Fruit fly (Drosophila melanogaster) whole organism, embryonic: ENCODE measurements around the gene Eig71Ea.
A peak's percentile ranks its signal among the peaks of the same experiment; 100 is the strongest.

Experiments used
- Adf1 ChIP-seq: fragments of 200-800 bp; sonication (Bioruptor generic); IDR thresholded peaks from 2 replicates; pipeline ENCODE4 v1.3.6; 2022; ENCODE audit warnings: missing biosample characterization, missing genetic modification characterization
- CG10267 ChIP-seq: fragments of 200-800 bp; sonication (Bioruptor generic); optimal IDR thresholded peaks from 2 replicates; lab custom pipeline; 2018; ENCODE audit warnings: missing biosample characterization, mild to moderate bottlenecking, missing genetic modification characterization, moderate library complexity
- CG11093 ChIP-seq: fragments of 200-800 bp; sonication (Bioruptor generic); IDR thresholded peaks from 3 replicates; pipeline ENCODE4 v1.3.6; 2022; ENCODE audit warnings: missing biosample characterization, missing genetic modification characterization
- CG11398 ChIP-seq: fragments of 200-800 bp; sonication (Bioruptor generic); optimal IDR thresholded peaks from 2 replicates; lab custom pipeline; 2016; ENCODE audit warnings: missing biosample characterization, missing genetic modification characterization
- CG11504 ChIP-seq: fragments of 200-800 bp; sonication (Bioruptor generic); optimal IDR thresholded peaks from 3 replicates; lab custom pipeline; 2019; ENCODE audit warnings: missing biosample characterization, mild to moderate bottlenecking, missing genetic modification characterization, moderate library complexity
- CG13424 ChIP-seq: fragments of 200-800 bp; sonication (Bioruptor generic); optimal IDR thresholded peaks from 2 replicates; lab custom pipeline; 2019; ENCODE audit warnings: missing biosample characterization, mild to moderate bottlenecking, missing genetic modification characterization, moderate library complexity
- CG13894 ChIP-seq: fragments of 200-800 bp; sonication (Bioruptor generic); optimal IDR thresholded peaks from 3 replicates; lab custom pipeline; 2018; ENCODE audit warnings: missing biosample characterization, mild to moderate bottlenecking, missing genetic modification characterization, moderate library complexity
- CG15269 ChIP-seq: fragments of 200-800 bp; sonication (Bioruptor generic); optimal IDR thresholded peaks from 2 replicates; lab custom pipeline; 2018; ENCODE audit warnings: missing biosample characterization, mild to moderate bottlenecking, missing genetic modification characterization, moderate library complexity
- CG17361 ChIP-seq: fragments of 200-800 bp; sonication (Bioruptor generic); IDR thresholded peaks from 3 replicates; pipeline ENCODE4 v1.3.6; 2022; ENCODE audit warnings: missing biosample characterization, missing genetic modification characterization
- CG17612 ChIP-seq: fragments of 200-800 bp; sonication (Bioruptor generic); IDR thresholded peaks from 2 replicates; pipeline ENCODE4 v1.3.6; 2022; ENCODE audit warnings: missing biosample characterization, missing genetic modification characterization
- CG18599 ChIP-seq: fragments of 200-800 bp; sonication (Bioruptor generic); optimal IDR thresholded peaks from 3 replicates; lab custom pipeline; 2017; ENCODE audit warnings: missing biosample characterization, missing genetic modification characterization, mild to moderate bottlenecking, moderate library complexity, missing genetic modification reagents
- CG2678 ChIP-seq: fragments of 200-800 bp; sonication (Bioruptor generic); optimal IDR thresholded peaks from 3 replicates; lab custom pipeline; 2019; ENCODE audit warnings: missing biosample characterization, mild to moderate bottlenecking, missing genetic modification characterization, moderate library complexity
- CG2875 ChIP-seq: fragments of 200-800 bp; sonication (Bioruptor generic); optimal IDR thresholded peaks from 2 replicates; lab custom pipeline; 2017; ENCODE audit warnings: missing biosample characterization, mild to moderate bottlenecking, missing genetic modification characterization, missing genetic modification reagents
- CG32532 ChIP-seq: fragments of 200-800 bp; sonication (Bioruptor generic); IDR thresholded peaks from 2 replicates; pipeline ENCODE4 v1.3.6; 2022; ENCODE audit warnings: missing biosample characterization, missing genetic modification characterization
- CG34376 ChIP-seq: fragments of 200-800 bp; sonication (Bioruptor generic); optimal IDR thresholded peaks from 2 replicates; lab custom pipeline; 2018; ENCODE audit warnings: missing biosample characterization, mild to moderate bottlenecking, missing genetic modification characterization
- CG7556 ChIP-seq: fragments of 200-800 bp; sonication (Bioruptor generic); optimal IDR thresholded peaks from 2 replicates; lab custom pipeline; 2017; ENCODE audit warnings: missing biosample characterization, mild to moderate bottlenecking, missing genetic modification characterization
- CG7839 ChIP-seq: fragments of 200-800 bp; sonication (Bioruptor generic); optimal IDR thresholded peaks from 3 replicates; lab custom pipeline; 2018; ENCODE audit warnings: missing biosample characterization, mild to moderate bottlenecking, missing genetic modification characterization, moderate library complexity
- CG8281 ChIP-seq: fragments of 200-800 bp; sonication (Bioruptor generic); optimal IDR thresholded peaks from 2 replicates; lab custom pipeline; 2018; ENCODE audit warnings: missing biosample characterization, mild to moderate bottlenecking, missing genetic modification characterization, moderate library complexity
- CG8388 ChIP-seq: fragments of 200-800 bp; sonication (Bioruptor generic); optimal IDR thresholded peaks from 2 replicates; lab custom pipeline; 2019; ENCODE audit warnings: missing biosample characterization, mild to moderate bottlenecking, missing genetic modification characterization, moderate library complexity
- CG8924 ChIP-seq: fragments of 200-800 bp; optimal IDR thresholded peaks from 3 replicates; lab custom pipeline; 2019; ENCODE audit warnings: missing biosample characterization, mild to moderate bottlenecking, missing genetic modification characterization, moderate library complexity
- CoRest ChIP-seq: fragments of 200-800 bp; sonication (Bioruptor generic); optimal IDR thresholded peaks from 3 replicates; lab custom pipeline; 2018; ENCODE audit warnings: missing biosample characterization, mild to moderate bottlenecking, missing genetic modification characterization, moderate library complexity
- HLHmδ ChIP-seq: fragments of 200-800 bp; sonication (Bioruptor generic); optimal IDR thresholded peaks from 2 replicates; lab custom pipeline; 2018; ENCODE audit warnings: missing biosample characterization, mild to moderate bottlenecking, missing genetic modification characterization, moderate library complexity
- Hr51 ChIP-seq, 2 experiments: fragments of 200-800 bp; sonication (Bioruptor generic); optimal IDR thresholded peaks; 2 replicates in 1 of 2; 3 replicates in 1 of 2; lab custom pipeline; 2016 to 2018; ENCODE audit warnings: missing biosample characterization in 2 of 2, missing genetic modification characterization in 2 of 2, mild to moderate bottlenecking in 1 of 2, moderate library complexity in 1 of 2
- Med ChIP-seq: fragments of 200-800 bp; sonication (Bioruptor generic); peaks from one replicate; lab custom pipeline; 2016; ENCODE audit warnings: missing biosample characterization, missing genetic modification characterization, mild to moderate bottlenecking, inconsistent platforms, moderate library complexity
- Nf-YC ChIP-seq: fragments of 200-800 bp; optimal IDR thresholded peaks from 3 replicates; lab custom pipeline; 2019; ENCODE audit warnings: missing biosample characterization, mild to moderate bottlenecking, missing genetic modification characterization, moderate library complexity
- Sox102F ChIP-seq: fragments of 200-800 bp; sonication (Bioruptor generic); optimal IDR thresholded peaks from 2 replicates; lab custom pipeline; 2018; ENCODE audit warnings: missing biosample characterization, mild to moderate bottlenecking, missing genetic modification characterization, moderate library complexity
- chinmo ChIP-seq: fragments of 200-800 bp; sonication (Bioruptor generic); IDR thresholded peaks from 4 replicates; pipeline ENCODE4 v1.3.6; 2022; ENCODE audit warnings: missing biosample characterization, missing genetic modification characterization; ENCODE audit not compliant: partially characterized antibody
- corto ChIP-seq: fragments of 200-800 bp; sonication (Bioruptor generic); optimal IDR thresholded peaks from 2 replicates; lab custom pipeline; 2016; ENCODE audit warnings: missing biosample characterization, mild to moderate bottlenecking, missing genetic modification characterization, moderate library complexity
- cwo ChIP-seq: fragments of 200-800 bp; sonication (Bioruptor generic); optimal IDR thresholded peaks from 3 replicates; lab custom pipeline; 2017; ENCODE audit warnings: missing biosample characterization, missing genetic modification characterization, mild to moderate bottlenecking, moderate library complexity, missing genetic modification reagents
- dm ChIP-seq: fragments of 200-800 bp; sonication (Bioruptor generic); optimal IDR thresholded peaks from 3 replicates; lab custom pipeline; 2016; ENCODE audit warnings: missing biosample characterization, missing genetic modification characterization
- gem ChIP-seq: fragments of 200-800 bp; sonication (Bioruptor generic); optimal IDR thresholded peaks from 2 replicates; lab custom pipeline; 2019; ENCODE audit warnings: missing biosample characterization, mild to moderate bottlenecking, missing genetic modification characterization, moderate library complexity
- grau ChIP-seq: fragments of 200-800 bp; optimal IDR thresholded peaks from 3 replicates; lab custom pipeline; 2019; ENCODE audit warnings: missing biosample characterization, mild to moderate bottlenecking, missing genetic modification characterization, moderate library complexity
- oc ChIP-seq: fragments of 200-800 bp; sonication (Bioruptor generic); optimal IDR thresholded peaks from 2 replicates; lab custom pipeline; 2018; ENCODE audit warnings: missing biosample characterization, mild to moderate bottlenecking, missing genetic modification characterization, moderate library complexity
- sens-2 ChIP-seq: fragments of 200-800 bp; sonication (Bioruptor generic); IDR thresholded peaks from 2 replicates; pipeline ENCODE4 v1.3.6; 2022; ENCODE audit warnings: missing biosample characterization, missing genetic modification characterization
- sug ChIP-seq: fragments of 200-800 bp; optimal IDR thresholded peaks from 2 replicates; lab custom pipeline; 2019; ENCODE audit warnings: missing biosample characterization, mild to moderate bottlenecking, missing genetic modification characterization, moderate library complexity
- tin ChIP-seq: fragments of 200-800 bp; sonication (Bioruptor generic); optimal IDR thresholded peaks from 3 replicates; lab custom pipeline; 2016; ENCODE audit warnings: missing biosample characterization, missing genetic modification characterization
- trem ChIP-seq: fragments of 200-800 bp; optimal IDR thresholded peaks from 3 replicates; lab custom pipeline; 2019; ENCODE audit warnings: missing biosample characterization, mild to moderate bottlenecking, missing genetic modification characterization, moderate library complexity
- tup ChIP-seq: fragments of 200-800 bp; sonication (Bioruptor generic); optimal IDR thresholded peaks from 2 replicates; lab custom pipeline; 2016; ENCODE audit warnings: missing biosample characterization, mild to moderate bottlenecking, missing genetic modification characterization, moderate library complexity
- vvl ChIP-seq: fragments of 200-800 bp; sonication (Bioruptor generic); IDR thresholded peaks from 2 replicates; pipeline ENCODE4 v1.3.6; 2022; ENCODE audit warnings: missing biosample characterization, missing genetic modification characterization
- zen2 ChIP-seq: fragments of 200-800 bp; sonication (Bioruptor generic); IDR thresholded peaks from 3 replicates; pipeline ENCODE4 v1.3.6; 2022; ENCODE audit warnings: missing biosample characterization, missing genetic modification characterization; ENCODE audit not compliant: partially characterized antibody

Eig71Ea gene

DNA sequence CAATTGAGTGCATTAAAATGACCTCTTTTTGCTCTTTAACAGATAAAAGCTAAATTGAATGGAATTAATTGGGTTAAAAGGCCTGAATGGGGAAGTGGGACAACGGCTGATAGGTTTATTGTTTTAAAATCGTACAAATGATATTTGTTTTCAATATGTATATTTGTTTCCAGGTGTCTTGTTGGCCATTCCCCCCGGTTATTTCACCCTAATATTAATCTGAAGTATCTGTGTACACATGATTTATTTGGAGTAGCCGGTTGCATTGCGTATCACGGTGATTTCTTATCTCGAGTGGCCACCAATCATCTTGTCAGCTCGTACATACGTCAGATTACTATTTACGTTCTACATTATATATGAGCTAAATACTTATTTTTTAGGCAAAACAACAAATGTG, 13.1 kb downstream of the Eig71Ea start (continued):
- TF ChIP-seq CG2678 (tag; lab: Kevin White, UChicago) (peak; percentile 5), corto (no peak)

DNA sequence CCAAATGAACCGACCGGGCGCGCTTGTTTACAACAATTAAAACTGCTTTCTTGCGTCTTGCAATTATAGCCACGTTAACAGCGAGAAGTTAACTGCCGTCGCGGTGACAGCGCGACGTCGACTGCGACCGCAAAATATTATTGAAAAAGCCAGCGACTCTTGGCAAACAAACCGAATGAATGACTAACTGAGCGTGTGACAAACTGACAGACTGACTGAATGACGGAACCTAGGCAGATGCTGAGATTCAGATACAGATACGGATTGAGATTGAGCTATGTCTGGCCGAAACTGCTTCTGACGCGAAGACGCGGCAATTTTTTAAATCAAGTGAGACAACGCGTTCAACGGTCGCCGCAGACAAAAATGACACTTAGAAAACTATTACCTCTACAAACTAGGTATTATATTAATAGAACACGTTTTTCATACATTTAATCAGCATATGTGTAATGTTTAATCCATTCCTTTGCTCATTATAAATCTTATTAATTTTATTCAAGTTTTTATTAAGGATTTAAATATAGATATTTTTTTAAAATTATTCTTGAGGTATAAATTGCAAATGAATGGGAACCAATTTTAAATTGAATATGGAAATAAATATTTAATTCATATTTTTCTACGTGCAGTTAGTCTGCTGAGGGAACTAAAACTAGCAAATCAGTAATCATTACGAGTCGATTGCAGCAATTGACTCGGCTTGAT, 14.9 kb downstream of the Eig71Ea start:
- TF ChIP-seq CG2678 (tag; lab: Kevin White, UChicago) (peak; percentile 57), CG7556 (peak; percentile 21), zen2 (GFP tag; lab: Robert Waterston, UW) (no peak), CG34376 (GFP tag; lab: Kevin White, UChicago) (peak; percentile 31), Nf-YC (tag; lab: Kevin White, UChicago) (peak; percentile 17), CG11093 (GFP tag; lab: Robert Waterston, UW) (no peak), CoRest (tag; lab: Kevin White, UChicago) (peak; percentile 2), tin (no peak), CG17361 (GFP tag; lab: Robert Waterston, UW) (0 out of 3 replicates have a peak, but pooled peaks have one; percentile 40), Sox102F (no peak), CG2875 (GFP tag; lab: Kevin White, UChicago) (no peak), grau (peak; percentile 34), cwo (GFP tag; lab: Kevin White, UChicago) (peak; percentile 31), oc (tag; lab: Kevin White, UChicago) (no peak), chinmo (GFP tag; lab: Robert Waterston, UW) (0 out of 4 replicates have a peak, but pooled peaks have one; percentile 26), vvl (GFP tag; lab: Robert Waterston, UW) (no peak), CG10267 (no peak), Med (GFP tag; lab: Kevin White, UChicago) (peak; percentile 17), Hr51 (GFP tag; optimal IDR thresholded peaks at IDR 0.05; lab: Kevin White, UChicago) (peak in 1 of 2 experiments; percentile 29), CG15269 (peak; percentile 13), CG13894 (tag; lab: Kevin White, UChicago) (peak; percentile 32), trem (tag; lab: Kevin White, UChicago) (no peak), gem (tag; lab: Kevin White, UChicago) (peak; percentile 50), CG18599 (GFP tag; lab: Kevin White, UChicago) (peak; percentile 4), CG8924 (tag; lab: Kevin White, UChicago) (peak; percentile 11), CG8388 (no peak), Adf1 (peak; percentile 21; the same call in 1 of the 2 replicates), sens-2 (GFP tag; lab: Robert Waterston, UW) (0 out of 2 replicates have a peak, but pooled peaks have one; percentile 21), CG11504 (peak; percentile 46), CG8281 (tag; lab: Kevin White, UChicago) (peak; percentile 99), CG7839 (peak; percentile 15), CG32532 (GFP tag; lab: Robert Waterston, UW) (no peak), dm (GFP tag; lab: Kevin White, UChicago) (no peak), CG13424 (tag; lab: Kevin White, UChicago) (peak; percentile 1), HLHmδ (GFP tag; lab: Kevin White, UChicago) (no peak), CG11398 (no peak), sug (peak; percentile 10), CG17612 (GFP tag; lab: Robert Waterston, UW) (no peak), tup (GFP tag; lab: Kevin White, UChicago) (no peak)
